Worm (Caenorhabditis elegans) whole organism, young adult: ENCODE data around the gene F36H5.12.

Experiments
- F37B4.10 ChIP-seq: fragments of 200-800 bp; sonication (Bioruptor generic); IDR thresholded peaks from 2 replicates; pipeline ENCODE4 v1.3.6; 2022; ENCODE audit warnings: missing genetic modification characterization, missing compliant biosample characterization
- sdz-38 ChIP-seq: sonication (generic microtip); optimal IDR thresholded peaks from 2 replicates; lab custom pipeline; 2016; ENCODE audit warnings: missing genotype, missing genetic modification characterization, missing compliant biosample characterization

DNA sequence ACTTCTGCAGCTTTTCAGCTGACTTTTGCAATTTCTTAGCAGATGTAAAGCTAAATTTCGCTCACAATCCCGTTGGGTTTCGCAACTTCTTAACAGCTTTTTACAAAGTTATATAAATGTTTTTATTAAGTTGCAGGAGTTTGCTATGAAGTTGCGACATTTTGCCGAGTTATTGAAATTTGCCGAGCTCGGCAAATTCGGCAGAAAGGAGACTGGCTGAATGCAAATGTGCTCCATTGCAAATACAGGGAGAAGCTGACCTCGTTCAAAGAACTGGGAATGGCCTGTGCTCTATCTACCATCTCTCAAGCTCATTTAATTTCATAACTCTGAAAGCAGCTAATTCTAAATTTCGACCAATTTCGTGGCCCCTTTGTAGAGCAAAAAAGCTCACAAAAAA is 42.2 kb downstream of the F36H5.12 start, which contains the start of gene C08F1.11:
- TF ChIP-seq F37B4.10, result no peak
- TF ChIP-seq sdz-38 (tag; lab: Kevin White, UChicago), result no peak
